Fruit fly (Drosophila melanogaster) whole organism, wandering third instar larva: ENCODE results near the gene Gr22a.

Experiments used
- Hnf4 ChIP-seq: fragments of 200-800 bp; sonication (Bioruptor generic); optimal IDR thresholded peaks from 2 replicates; lab custom pipeline; 2016; ENCODE audit warnings: missing biosample characterization, mild to moderate bottlenecking, missing genetic modification characterization
- dl ChIP-seq, 2 experiments: fragments of 175-275, 200-275 bp in 1 of 2; fragments of 200-275 bp in 1 of 2; sonication (Bioruptor generic); optimal IDR thresholded peaks; lab custom pipeline; 2018; ENCODE audit warnings: mild to moderate bottlenecking in 2 of 2, missing biosample characterization in 2 of 2, missing genetic modification characterization in 2 of 2, moderate library complexity in 2 of 2; ENCODE audit not compliant: partially characterized antibody in 2 of 2, insufficient read depth in 1 of 2
- psq ChIP-seq: fragments of 200-800 bp; sonication (Bioruptor generic); optimal IDR thresholded peaks from 3 replicates; lab custom pipeline; 2017; ENCODE audit warnings: missing biosample characterization, mild to moderate bottlenecking, missing genetic modification characterization, moderate library complexity
- usp ChIP-seq: fragments of >200 bp; optimal IDR thresholded peaks from 2 replicates; lab custom pipeline; 2017; ENCODE audit warnings: missing biosample characterization, missing genetic modification characterization

- no peak for TF ChIP-seq dl (GFP tag; optimal IDR thresholded peaks at IDR 0.05; lab: Kevin White, UChicago; ENCODE audit: insufficient read depth in 1 of 2, partially characterized antibody in 2 of 2)
- no peak for TF ChIP-seq Hnf4 (GFP tag; lab: Kevin White, UChicago)
- no peak for TF ChIP-seq psq
- TF ChIP-seq usp (GFP tag; lab: Kevin White, UChicago), result no peak
Observed at dm6 chr2L:1794817-1795216, at the start of gene Gr22a.
